Fruit fly (Drosophila melanogaster) Kc167 (cell line): ENCODE data around the gene CG14427.

ENCODE experiments used
- Myc ChIP-seq: fragments of >200 bp; optimal IDR thresholded peaks from 2 replicates; lab custom pipeline; 2017; ENCODE audit warnings: missing external identifiers
- Sin3A ChIP-seq: fragments of >200 bp; optimal IDR thresholded peaks from 2 replicates; lab custom pipeline; 2018; ENCODE audit warnings: missing external identifiers
- h ChIP-seq: fragments of >200 bp; optimal IDR thresholded peaks from 3 replicates; lab custom pipeline; 2018; ENCODE audit warnings: missing external identifiers
- insv ChIP-seq: fragments of >200 bp; optimal IDR thresholded peaks from 3 replicates; lab custom pipeline; 2018; ENCODE audit warnings: missing external identifiers
- psq ChIP-seq: fragments of >200 bp; optimal IDR thresholded peaks from 2 replicates; lab custom pipeline; 2017; ENCODE audit warnings: missing external identifiers
- ttk ChIP-seq: sonication (Bioruptor generic); optimal IDR thresholded peaks from 2 replicates; lab custom pipeline; 2017; ENCODE audit warnings: missing external identifiers

Gene CG14427

dm6 chrX:7000444-7001134 lies 39.8 kb upstream of the CG14427 start:
- TF ChIP-seq psq (lab: Kevin White, UChicago) (no peak), Sin3A (lab: Kevin White, UChicago) (no peak), ttk (lab: Kevin White, UChicago) (no peak), Myc (lab: Kevin White, UChicago) (no peak), h (no peak), insv (lab: Kevin White, UChicago) (no peak)

dm6 chrX:7001135-7001769 lies 39.2 kb upstream of the CG14427 start:
- TF ChIP-seq ttk (lab: Kevin White, UChicago) (no peak), insv (lab: Kevin White, UChicago) (no peak), psq (lab: Kevin White, UChicago) (no peak), Sin3A (lab: Kevin White, UChicago) (no peak), Myc (lab: Kevin White, UChicago) (no peak), h (no peak)

dm6 chrX:7004101-7004700 lies 36.2 kb upstream of the CG14427 start:
- TF ChIP-seq ttk (lab: Kevin White, UChicago) (no peak), insv (lab: Kevin White, UChicago) (no peak), h (no peak), Sin3A (lab: Kevin White, UChicago) (no peak), Myc (lab: Kevin White, UChicago) (no peak), psq (lab: Kevin White, UChicago) (no peak)

- TF ChIP-seq psq (lab: Kevin White, UChicago) = no peak
- TF ChIP-seq ttk (lab: Kevin White, UChicago) = no peak
- no peak for TF ChIP-seq h
These were observed 35.0 kb upstream of the CG14427 start for dm6 chrX:7005444-7005843.

dm6 chrX:7007693-7008092 lies 32.7 kb upstream of the CG14427 start:
- TF ChIP-seq Myc (lab: Kevin White, UChicago) (no peak), insv (lab: Kevin White, UChicago) (no peak), ttk (lab: Kevin White, UChicago) (no peak), Sin3A (lab: Kevin White, UChicago) (no peak), h (no peak), psq (lab: Kevin White, UChicago) (no peak)

- no peak for TF ChIP-seq insv (lab: Kevin White, UChicago)
- no peak for TF ChIP-seq h
- TF ChIP-seq psq (lab: Kevin White, UChicago) = no peak
- no peak for TF ChIP-seq Sin3A (lab: Kevin White, UChicago)
- no peak for TF ChIP-seq ttk (lab: Kevin White, UChicago)
- no peak for TF ChIP-seq Myc (lab: Kevin White, UChicago)
These were observed 32.0 kb upstream of the CG14427 start for dm6 chrX:7008102-7009087.

dm6 chrX:7011063-7011743 lies 29.2 kb upstream of the CG14427 start, which contains the start of the genes cm, sloth1 and sloth2:
Gene cm (minus strand): TSS chrX:7011145.
Gene sloth1 (plus strand): TSS chrX:7011357.
Gene sloth2 (plus strand): TSS chrX:7011357.
- no peak for TF ChIP-seq Myc (lab: Kevin White, UChicago)
- no peak for TF ChIP-seq ttk (lab: Kevin White, UChicago)
- TF ChIP-seq Sin3A (lab: Kevin White, UChicago) = no peak
- no peak for TF ChIP-seq psq (lab: Kevin White, UChicago)
- no peak for TF ChIP-seq insv (lab: Kevin White, UChicago)

dm6 chrX:7013320-7014214 lies 26.8 kb upstream of the CG14427 start, which contains the start of the genes CG3032 and CG4593:
Gene CG3032 (minus strand): TSS chrX:7013881.
Gene CG4593 (plus strand): TSS chrX:7013887.
- TF ChIP-seq insv (lab: Kevin White, UChicago) (no peak), ttk (lab: Kevin White, UChicago) (no peak), Myc (lab: Kevin White, UChicago) (no peak), Sin3A (lab: Kevin White, UChicago) (no peak), h (no peak), psq (lab: Kevin White, UChicago) (no peak)

- TF ChIP-seq h = no peak
- no peak for TF ChIP-seq insv (lab: Kevin White, UChicago)
These were observed 25.4 kb upstream of the CG14427 start for dm6 chrX:7014931-7015428.
